Worm (Caenorhabditis elegans) whole organism, L2 larva: ENCODE measurements around the gene srv-9.

ENCODE experiments used
- C34F6.9 ChIP-seq: fragments of 150-350 bp; optimal IDR thresholded peaks from 2 replicates; lab custom pipeline; 2014; ENCODE audit warnings: missing biosample characterization, missing genetic modification characterization
- F13H6.1 ChIP-seq: sonication (generic microtip); optimal IDR thresholded peaks from 2 replicates; lab custom pipeline; 2016; ENCODE audit warnings: missing genetic modification characterization, missing compliant biosample characterization
- R02D3.7 ChIP-seq: fragments of 150-350 bp; optimal IDR thresholded peaks from 2 replicates; lab custom pipeline; 2014; ENCODE audit warnings: missing biosample characterization, missing genetic modification characterization
- Y55F3AM.14 ChIP-seq: fragments of 200-800 bp; sonication (Bioruptor generic); optimal IDR thresholded peaks from 2 replicates; lab custom pipeline; 2018; ENCODE audit warnings: mild to moderate bottlenecking, missing genetic modification characterization, missing compliant biosample characterization
- ZK546.5 ChIP-seq: sonication (generic microtip); optimal IDR thresholded peaks from 2 replicates; lab custom pipeline; 2017; ENCODE audit warnings: missing biosample characterization, missing genetic modification characterization
- aly-2 ChIP-seq: fragments of 150-350 bp; optimal IDR thresholded peaks from 2 replicates; lab custom pipeline; 2014; ENCODE audit warnings: missing biosample characterization, missing genetic modification characterization
- ama-1 ChIP-seq: fragments of 150-350 bp; optimal IDR thresholded peaks from 2 replicates; lab custom pipeline; 2018; ENCODE audit warnings: inconsistent platforms
- blmp-1 ChIP-seq: sonication (generic microtip); optimal IDR thresholded peaks from 2 replicates; lab custom pipeline; 2017; ENCODE audit warnings: missing genetic modification characterization, mild to moderate bottlenecking, missing compliant biosample characterization, antibody characterized with exemption, moderate library complexity; ENCODE audit not compliant: insufficient read depth
- ceh-16 ChIP-seq: fragments of 150-350 bp; optimal IDR thresholded peaks from 2 replicates; lab custom pipeline; 2014; ENCODE audit warnings: missing biosample characterization, missing genetic modification characterization
- ceh-82 ChIP-seq: fragments of 150-350 bp; optimal IDR thresholded peaks from 2 replicates; lab custom pipeline; 2014; ENCODE audit warnings: missing biosample characterization, missing genetic modification characterization
- egl-27 ChIP-seq: sonication (generic microtip); optimal IDR thresholded peaks from 3 replicates; lab custom pipeline; 2017; ENCODE audit warnings: missing biosample characterization, missing genetic modification reagents, missing genetic modification characterization
- elt-3 ChIP-seq: sonication (generic microtip); optimal IDR thresholded peaks from 2 replicates; lab custom pipeline; 2017; ENCODE audit warnings: missing biosample characterization, missing genetic modification characterization
- fos-1 ChIP-seq: fragments of 150-350 bp; optimal IDR thresholded peaks from 2 replicates; lab custom pipeline; 2014; ENCODE audit warnings: missing biosample characterization, missing genetic modification characterization
- gmeb-1 ChIP-seq: fragments of 150-350 bp; optimal IDR thresholded peaks from 2 replicates; lab custom pipeline; 2014; ENCODE audit warnings: missing biosample characterization, missing genetic modification characterization
- lin-11 ChIP-seq: fragments of 150-350 bp; sonication (generic microtip); optimal IDR thresholded peaks from 2 replicates; lab custom pipeline; 2014; ENCODE audit warnings: missing biosample characterization, missing genetic modification characterization, inconsistent platforms, mixed read lengths
- lin-13 ChIP-seq: fragments of 150-350 bp; optimal IDR thresholded peaks from 2 replicates; lab custom pipeline; 2014; ENCODE audit warnings: missing biosample characterization, missing genetic modification reagents, missing genetic modification characterization
- lin-39 ChIP-seq: fragments of 150-350 bp; optimal IDR thresholded peaks from 2 replicates; lab custom pipeline; 2014; ENCODE audit warnings: missing biosample characterization, missing genetic modification reagents, missing genetic modification characterization
- lsy-2 ChIP-seq, 2 experiments: fragments of 150-350 bp in 1 of 2; sonication (generic microtip) in 1 of 2; optimal IDR thresholded peaks; 2 replicates each; lab custom pipeline; 2014 to 2017; ENCODE audit warnings: missing biosample characterization in 2 of 2, missing genetic modification characterization in 2 of 2
- mab-5 ChIP-seq: fragments of 150-350 bp; optimal IDR thresholded peaks from 2 replicates; lab custom pipeline; 2014; ENCODE audit warnings: missing biosample characterization, missing genetic modification characterization
- mbf-1 ChIP-seq: sonication (generic microtip); optimal IDR thresholded peaks from 2 replicates; lab custom pipeline; 2017; ENCODE audit warnings: missing biosample characterization, missing genetic modification characterization
- mdl-1 ChIP-seq, 2 experiments: fragments of 150-350 bp in 1 of 2; sonication (generic microtip) in 1 of 2; optimal IDR thresholded peaks; 2 replicates each; lab custom pipeline; 2017; ENCODE audit warnings: missing biosample characterization in 2 of 2, missing genetic modification characterization in 2 of 2
- nhr-10 ChIP-seq: sonication (generic microtip); optimal IDR thresholded peaks from 2 replicates; lab custom pipeline; 2017; ENCODE audit warnings: missing biosample characterization, missing genetic modification characterization
- nhr-11 ChIP-seq: fragments of 150-350 bp; optimal IDR thresholded peaks from 2 replicates; lab custom pipeline; 2014; ENCODE audit warnings: missing biosample characterization, missing genetic modification characterization
- nhr-12 ChIP-seq: fragments of 150-350 bp; optimal IDR thresholded peaks from 2 replicates; lab custom pipeline; 2014; ENCODE audit warnings: missing biosample characterization, missing genetic modification characterization
- nhr-129 ChIP-seq: fragments of 150-350 bp; optimal IDR thresholded peaks from 2 replicates; lab custom pipeline; 2014; ENCODE audit warnings: missing biosample characterization, missing genetic modification characterization
- nhr-21 ChIP-seq: fragments of 150-350 bp; optimal IDR thresholded peaks from 2 replicates; lab custom pipeline; 2014; ENCODE audit warnings: missing biosample characterization, missing genetic modification characterization
- nhr-23 ChIP-seq: fragments of 150-350 bp; optimal IDR thresholded peaks from 2 replicates; lab custom pipeline; 2014; ENCODE audit warnings: missing biosample characterization, missing genetic modification reagents, missing genetic modification characterization
- nhr-237 ChIP-seq: fragments of 150-350 bp; optimal IDR thresholded peaks from 2 replicates; lab custom pipeline; 2014; ENCODE audit warnings: missing biosample characterization, missing genetic modification characterization
- nhr-25 ChIP-seq: fragments of 150-350 bp; sonication (generic microtip); optimal IDR thresholded peaks from 3 replicates; lab custom pipeline; 2014; ENCODE audit warnings: missing biosample characterization, missing genetic modification characterization
- nhr-77 ChIP-seq: fragments of 150-350 bp; optimal IDR thresholded peaks from 2 replicates; lab custom pipeline; 2014; ENCODE audit warnings: missing biosample characterization, missing genetic modification characterization
- peb-1 ChIP-seq: fragments of 150-350 bp; optimal IDR thresholded peaks from 2 replicates; lab custom pipeline; 2014; ENCODE audit warnings: missing biosample characterization, missing genetic modification characterization
- sem-4 ChIP-seq: fragments of 150-350 bp; optimal IDR thresholded peaks from 2 replicates; lab custom pipeline; 2014; ENCODE audit warnings: missing biosample characterization, missing genetic modification reagents, missing genetic modification characterization
- skn-1 ChIP-seq: sonication (generic microtip); optimal IDR thresholded peaks from 2 replicates; lab custom pipeline; 2017; ENCODE audit warnings: missing biosample characterization, missing genetic modification characterization
- sma-3 ChIP-seq: sonication (generic microtip); optimal IDR thresholded peaks from 2 replicates; lab custom pipeline; 2016; ENCODE audit warnings: missing genetic modification reagents, missing genetic modification characterization, missing compliant biosample characterization
- sma-9 ChIP-seq, 2 experiments: fragments of 150-350 bp in 1 of 2; sonication (generic microtip) in 1 of 2; optimal IDR thresholded peaks; 2 replicates each; lab custom pipeline; 2014 to 2016; ENCODE audit warnings: missing genetic modification characterization in 2 of 2, mild to moderate bottlenecking in 1 of 2, missing biosample characterization in 1 of 2, missing compliant biosample characterization in 1 of 2, missing genetic modification reagents in 1 of 2, moderate library complexity in 1 of 2
- snpc-4 ChIP-seq: fragments of 150-350 bp; optimal IDR thresholded peaks from 2 replicates; lab custom pipeline; 2014; ENCODE audit warnings: missing biosample characterization, missing genetic modification characterization
- unc-39 ChIP-seq: fragments of 150-350 bp; optimal IDR thresholded peaks from 2 replicates; lab custom pipeline; 2014; ENCODE audit warnings: missing biosample characterization, missing genetic modification characterization
- unc-62 ChIP-seq: fragments of 150-350 bp; optimal IDR thresholded peaks from 2 replicates; lab custom pipeline; 2014; ENCODE audit warnings: missing biosample characterization, missing genetic modification reagents, missing genetic modification characterization
- zag-1 ChIP-seq: fragments of 150-350 bp; optimal IDR thresholded peaks from 2 replicates; lab custom pipeline; 2014; ENCODE audit warnings: missing biosample characterization, missing genetic modification characterization
- ztf-1 ChIP-seq: fragments of 200-800 bp; sonication (Bioruptor generic); conservative IDR thresholded peaks from 2 replicates; pipeline ENCODE4 v1.3.6; 2022; ENCODE audit warnings: missing genetic modification characterization, missing compliant biosample characterization
- ztf-11 ChIP-seq: sonication (generic microtip); optimal IDR thresholded peaks from 2 replicates; lab custom pipeline; 2017; ENCODE audit warnings: missing biosample characterization, missing genetic modification characterization
- ztf-4 ChIP-seq: fragments of 150-350 bp; optimal IDR thresholded peaks from 2 replicates; lab custom pipeline; 2014; ENCODE audit warnings: missing biosample characterization, missing genetic modification characterization

The srv-9 gene

DNA sequence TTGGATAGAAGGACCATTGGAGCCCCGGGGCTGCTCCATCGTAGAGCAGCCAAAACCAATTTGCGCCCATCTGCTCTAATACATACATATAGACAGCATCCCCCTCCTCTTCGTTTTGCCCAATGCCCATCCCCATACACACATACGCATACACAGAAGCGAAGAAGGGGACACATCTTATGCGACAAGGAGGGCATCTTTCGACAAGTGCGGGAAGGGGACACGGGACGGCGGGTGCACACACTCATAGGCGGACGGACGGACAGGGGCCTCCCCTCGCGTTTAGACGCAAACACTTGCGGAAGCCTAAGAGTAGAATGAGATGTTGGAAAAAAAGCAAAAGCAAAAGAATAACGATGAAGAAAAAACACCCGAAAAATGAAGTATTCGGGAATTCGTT is 26.5 kb downstream of the srv-9 start:
- TF ChIP-seq ama-1: no peak
- TF ChIP-seq zag-1 (tag; lab: Kevin White, UChicago): peak; percentile 48
- peak; percentile 39 for TF ChIP-seq Y55F3AM.14
- TF ChIP-seq fos-1 (tag; lab: Kevin White, UChicago): no peak
- TF ChIP-seq sem-4: no peak
- TF ChIP-seq nhr-129 (tag; lab: Kevin White, UChicago): peak; percentile 17
- no peak for TF ChIP-seq ztf-1 (GFP tag; lab: Robert Waterston, UW)

DNA sequence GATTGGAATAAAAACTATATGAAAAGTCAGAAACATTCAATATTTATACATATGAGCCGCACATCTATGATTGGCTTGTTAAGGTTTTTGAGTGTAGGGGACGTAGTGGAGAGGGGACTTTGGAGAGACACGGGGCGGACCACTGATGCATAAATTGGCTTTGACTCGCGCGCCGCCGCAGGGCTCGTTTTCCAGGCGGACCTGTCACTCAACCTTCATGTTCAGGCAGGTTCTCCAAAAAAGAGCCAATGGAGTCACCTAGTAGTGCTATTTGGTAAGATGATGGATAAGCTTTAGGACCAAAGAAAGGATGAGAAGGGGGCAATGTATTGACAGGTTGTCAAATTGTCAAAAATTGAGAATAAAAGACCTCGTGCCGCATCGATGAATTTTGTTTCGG is 28.0 kb downstream of the srv-9 start:
- TF ChIP-seq ama-1 (no peak), nhr-77 (tag; lab: Kevin White, UChicago) (no peak), mbf-1 (tag; lab: Kevin White, UChicago) (no peak), lin-11 (tag; lab: Kevin White, UChicago) (no peak), C34F6.9 (tag; lab: Kevin White, UChicago) (no peak), mdl-1 (tag; optimal IDR thresholded peaks at IDR 0.05; lab: Kevin White, UChicago) (no peak), nhr-21 (tag; lab: Kevin White, UChicago) (no peak), nhr-23 (tag; lab: Kevin White, UChicago) (no peak), mab-5 (no peak), zag-1 (tag; lab: Kevin White, UChicago) (no peak), Y55F3AM.14 (no peak)

ce11 chrV:13393333-13393803 is 29.6 kb downstream of the srv-9 start:
- peak in 1 of 2 experiments; percentile 13 for TF ChIP-seq lsy-2 (tag; optimal IDR thresholded peaks at IDR 0.05; lab: Kevin White, UChicago)
- TF ChIP-seq sma-9 (GFP tag; optimal IDR thresholded peaks at IDR 0.05; lab: Kevin White, UChicago): peak; percentile 2
- TF ChIP-seq sma-9 (tag; optimal IDR thresholded peaks at IDR 0.05; lab: Kevin White, UChicago): no peak
- peak; percentile 5 for TF ChIP-seq sma-3 (GFP tag; lab: Kevin White, UChicago)
- TF ChIP-seq Y55F3AM.14: peak; percentile 56
- no peak for TF ChIP-seq mab-5
- TF ChIP-seq nhr-129 (tag; lab: Kevin White, UChicago): peak; percentile 28
- TF ChIP-seq gmeb-1 (tag; lab: Kevin White, UChicago): no peak
- peak; percentile 72 for TF ChIP-seq F13H6.1 (tag; lab: Kevin White, UChicago)
- peak; percentile 31 for TF ChIP-seq C34F6.9 (tag; lab: Kevin White, UChicago)

- TF ChIP-seq nhr-12 (tag; lab: Kevin White, UChicago) (no peak), elt-3 (tag; lab: Kevin White, UChicago) (no peak), F13H6.1 (tag; lab: Kevin White, UChicago) (peak; percentile 32), unc-62 (GFP tag; lab: Kevin White, UChicago) (no peak), gmeb-1 (tag; lab: Kevin White, UChicago) (no peak), nhr-21 (tag; lab: Kevin White, UChicago) (peak; percentile 28), nhr-10 (tag; lab: Kevin White, UChicago) (no peak), R02D3.7 (tag; lab: Kevin White, UChicago) (no peak), skn-1 (tag; lab: Kevin White, UChicago) (no peak), ztf-11 (no peak), ztf-1 (GFP tag; lab: Robert Waterston, UW) (no peak), egl-27 (peak; percentile 56), ceh-82 (tag; lab: Kevin White, UChicago) (no peak), lsy-2 (tag; optimal IDR thresholded peaks at IDR 0.05; lab: Kevin White, UChicago) (no peak), nhr-129 (tag; lab: Kevin White, UChicago) (no peak), peb-1 (tag; lab: Kevin White, UChicago) (no peak), ama-1 (no peak), mab-5 (no peak), aly-2 (tag; lab: Kevin White, UChicago) (no peak), Y55F3AM.14 (no peak), nhr-237 (tag; lab: Kevin White, UChicago) (no peak), nhr-23 (tag; lab: Kevin White, UChicago) (no peak), fos-1 (tag; lab: Kevin White, UChicago) (peak; percentile 8), nhr-25 (tag; lab: Kevin White, UChicago) (peak; percentile 71), lin-13 (peak; percentile 1), nhr-11 (tag; lab: Kevin White, UChicago) (no peak), ceh-16 (tag; lab: Kevin White, UChicago) (no peak), lin-39 (no peak), blmp-1 (tag; lab: Kevin White, UChicago) (peak; percentile 96), sma-9 (GFP tag; optimal IDR thresholded peaks at IDR 0.05; lab: Kevin White, UChicago) (peak; percentile 78), sma-9 (tag; optimal IDR thresholded peaks at IDR 0.05; lab: Kevin White, UChicago) (no peak), ztf-4 (tag; lab: Kevin White, UChicago) (no peak), snpc-4 (tag; lab: Kevin White, UChicago) (no peak), sma-3 (GFP tag; lab: Kevin White, UChicago) (no peak), unc-39 (tag; lab: Kevin White, UChicago) (no peak), mbf-1 (tag; lab: Kevin White, UChicago) (no peak), lin-11 (tag; lab: Kevin White, UChicago) (no peak), sem-4 (no peak), C34F6.9 (tag; lab: Kevin White, UChicago) (peak; percentile 15), ZK546.5 (tag; lab: Kevin White, UChicago) (no peak)
Observed at ce11 chrV:13391378-13392258, 31.3 kb downstream of the srv-9 start, which contains the start of gene somi-1. Gene somi-1, minus strand, starts transcription at chrV:13391395.
